Worm (Caenorhabditis elegans) whole organism, L4 larva: ENCODE results near the gene Y42H9B.3.

Source experiments
- Y5F2A.4 ChIP-seq: fragments of 200-800 bp; sonication (Bioruptor generic); optimal IDR thresholded peaks from 2 replicates; lab custom pipeline; 2018; ENCODE audit warnings: mild to moderate bottlenecking, missing genetic modification characterization, missing compliant biosample characterization
- arid-1 ChIP-seq: fragments of 200-800 bp; sonication (Bioruptor generic); conservative IDR thresholded peaks from 2 replicates; pipeline ENCODE4 v1.3.6; 2022; ENCODE audit warnings: missing genetic modification reagents, missing genetic modification characterization, missing compliant biosample characterization
- egl-43 ChIP-seq: fragments of 200-800 bp; sonication (Bioruptor generic); IDR thresholded peaks from 2 replicates; pipeline ENCODE4 v1.3.6; 2022; ENCODE audit warnings: missing genetic modification reagents, missing genetic modification characterization, missing compliant biosample characterization
- nhr-25 ChIP-seq: sonication (generic microtip); optimal IDR thresholded peaks from 2 replicates; lab custom pipeline; 2017; ENCODE audit warnings: missing genetic modification characterization, mild to moderate bottlenecking, missing compliant biosample characterization, antibody characterized with exemption, moderate library complexity, borderline replicate concordance; ENCODE audit not compliant: insufficient read depth
- nhr-42 ChIP-seq: fragments of 200-800 bp; sonication (Bioruptor generic); IDR thresholded peaks from 2 replicates; pipeline ENCODE4 v1.3.6; 2022; ENCODE audit warnings: missing genetic modification characterization, missing compliant biosample characterization
- zfp-3 ChIP-seq: fragments of 200-800 bp; sonication (Bioruptor generic); conservative IDR thresholded peaks from 2 replicates; pipeline ENCODE4 v1.3.6; 2022; ENCODE audit warnings: missing genetic modification reagents, missing genetic modification characterization, missing compliant biosample characterization
- zip-2 ChIP-seq: fragments of 150-350 bp; optimal IDR thresholded peaks from 2 replicates; lab custom pipeline; 2014; ENCODE audit warnings: missing biosample characterization, missing genetic modification characterization

The Y42H9B.3 gene

ce11 chrIV:7961889-7962342 is 50.3 kb downstream of the Y42H9B.3 start (continued):
- TF ChIP-seq Y5F2A.4 (peak; percentile 26), arid-1 (GFP tag; lab: Robert Waterston, UW) (peak; percentile 52; the same call in 1 of the 2 replicates), nhr-25 (tag; lab: Kevin White, UChicago) (no peak), zip-2 (no peak), zfp-3 (GFP tag; lab: Robert Waterston, UW) (no peak), egl-43 (GFP tag; lab: Robert Waterston, UW) (no peak), nhr-42 (GFP tag; lab: Robert Waterston, UW) (no peak)
